Worm (Caenorhabditis elegans): ENCODE data around the gene C37C3.10.

The C37C3.10 gene

DNA sequence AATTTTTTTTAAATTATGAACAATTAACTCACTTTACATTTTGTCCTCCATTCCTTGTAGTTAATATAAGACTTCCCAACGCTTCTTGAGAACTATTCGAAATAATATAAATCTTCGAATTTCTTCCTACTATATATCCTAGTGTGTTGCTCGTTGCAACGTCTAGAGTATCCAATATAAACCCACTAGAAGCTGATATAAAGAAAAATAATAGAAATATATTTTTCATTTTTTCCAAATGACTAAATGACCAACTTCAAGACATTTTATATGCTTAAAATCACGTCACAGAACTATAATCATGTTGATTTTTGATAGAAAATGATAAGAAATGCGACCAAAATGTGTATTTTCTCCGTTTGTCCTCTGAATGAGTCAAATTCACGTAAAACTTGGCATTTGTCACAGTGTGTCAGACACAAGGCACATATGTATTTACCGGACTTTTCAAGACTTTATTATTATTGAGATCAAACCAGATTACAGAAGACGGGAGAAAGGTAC lies at the start of gene C37C3.10:
C37C3.10 (minus strand) TSS at position 51 of the 504 bp plus-strand sequence.
- TF ChIP-seq scrt-1 (GFP tag; IDR thresholded peaks at IDR 0.05), result no peak
- no peak for TF ChIP-seq tbx-37 (GFP tag; conservative IDR thresholded peaks at IDR 0.05)
- no peak for TF ChIP-seq ceh-36 (tag; optimal IDR thresholded peaks at IDR 0.05)
- no peak for TF ChIP-seq sea-1 (GFP tag; conservative IDR thresholded peaks at IDR 0.05)
- no peak for TF ChIP-seq tbx-11 (GFP tag; IDR thresholded peaks at IDR 0.05)
- TF ChIP-seq ceh-13 (GFP tag; optimal IDR thresholded peaks at IDR 0.05), result no peak
- no peak for TF ChIP-seq pes-1 (GFP tag; IDR thresholded peaks at IDR 0.05)
- TF ChIP-seq aly-1 (tag; optimal IDR thresholded peaks at IDR 0.05), result no peak
- TF ChIP-seq tra-4 (tag; optimal IDR thresholded peaks at IDR 0.05), result no peak
- no peak for TF ChIP-seq hmbx-1 (tag; optimal IDR thresholded peaks at IDR 0.05)
- no peak for TF ChIP-seq F13C5.2 (tag; optimal IDR thresholded peaks at IDR 0.05)
- no peak for TF ChIP-seq ets-7 (tag; optimal IDR thresholded peaks at IDR 0.05)
- TF ChIP-seq B0310.2 (tag; optimal IDR thresholded peaks at IDR 0.05), result no peak
- TF ChIP-seq ama-1 (optimal IDR thresholded peaks at IDR 0.05), result no peak
- TF ChIP-seq flt-1 (GFP tag; IDR thresholded peaks at IDR 0.05), result no peak
- TF ChIP-seq hmg-4 (GFP tag; optimal IDR thresholded peaks at IDR 0.05), result no peak
- TF ChIP-seq hnd-1 (tag; optimal IDR thresholded peaks at IDR 0.05), result no peak

DNA sequence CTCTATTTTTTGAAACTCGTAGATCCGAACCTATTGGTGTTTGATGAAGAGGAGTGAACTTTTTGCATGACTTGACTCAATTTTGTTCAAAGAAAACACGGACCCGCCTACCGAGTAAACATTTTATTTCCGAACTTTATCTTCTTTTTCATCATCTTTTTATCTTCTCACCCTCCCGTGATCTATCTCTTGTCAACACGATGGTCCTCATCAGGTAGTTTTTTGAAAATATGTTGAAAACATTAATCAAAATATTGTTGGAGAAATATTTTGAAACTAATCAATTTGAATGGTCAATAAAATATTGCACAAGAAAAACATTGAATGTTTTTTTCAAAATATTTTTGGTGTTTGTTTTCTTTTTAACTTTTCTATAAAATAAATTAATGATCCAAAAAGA lies 45.6 kb upstream of the C37C3.10 start:
- no peak for TF ChIP-seq ets-7 (tag; optimal IDR thresholded peaks at IDR 0.05)
- TF ChIP-seq F13C5.2 (tag; optimal IDR thresholded peaks at IDR 0.05), result no peak
- no peak for TF ChIP-seq flt-1 (GFP tag; IDR thresholded peaks at IDR 0.05)

ce11 chrV:7904389-7904788 lies 41.5 kb upstream of the C37C3.10 start:
- no peak for TF ChIP-seq F13C5.2 (tag; optimal IDR thresholded peaks at IDR 0.05)
- TF ChIP-seq aly-1 (tag; optimal IDR thresholded peaks at IDR 0.05), result no peak
- TF ChIP-seq hnd-1 (tag; optimal IDR thresholded peaks at IDR 0.05), result no peak
- no peak for TF ChIP-seq tbx-11 (GFP tag; IDR thresholded peaks at IDR 0.05)
- TF ChIP-seq tra-4 (tag; optimal IDR thresholded peaks at IDR 0.05), result no peak
- TF ChIP-seq ceh-36 (tag; optimal IDR thresholded peaks at IDR 0.05), result no peak
- TF ChIP-seq ets-7 (tag; optimal IDR thresholded peaks at IDR 0.05), result no peak
- TF ChIP-seq pes-1 (GFP tag; IDR thresholded peaks at IDR 0.05), result no peak
- TF ChIP-seq tbx-37 (GFP tag; conservative IDR thresholded peaks at IDR 0.05), result no peak
- no peak for TF ChIP-seq B0310.2 (tag; optimal IDR thresholded peaks at IDR 0.05)
- no peak for TF ChIP-seq sea-1 (GFP tag; conservative IDR thresholded peaks at IDR 0.05)
- TF ChIP-seq hmg-4 (GFP tag; optimal IDR thresholded peaks at IDR 0.05), result no peak
- no peak for TF ChIP-seq hmbx-1 (tag; optimal IDR thresholded peaks at IDR 0.05)

DNA sequence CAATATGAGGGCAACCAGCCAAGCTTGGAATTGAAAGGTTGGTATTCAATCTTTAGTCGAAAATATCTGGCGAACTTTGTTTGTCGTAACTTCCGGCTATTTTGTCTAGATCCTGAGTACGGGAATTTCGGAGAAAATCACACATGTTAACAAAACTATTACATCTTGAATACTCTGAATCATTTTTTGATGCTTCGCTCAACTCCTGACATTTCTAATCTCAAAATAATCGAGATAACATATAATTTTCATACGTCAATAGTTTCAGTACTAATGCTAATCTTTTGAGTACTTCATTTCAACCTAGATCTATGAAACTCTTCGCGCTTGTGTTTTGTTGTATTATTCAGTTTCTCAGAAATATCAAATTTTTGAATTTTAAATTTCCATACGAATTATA lies 38.4 kb upstream of the C37C3.10 start:
- TF ChIP-seq sea-1 (GFP tag; conservative IDR thresholded peaks at IDR 0.05), result no peak
- TF ChIP-seq B0310.2 (tag; optimal IDR thresholded peaks at IDR 0.05), result no peak

ce11 chrV:7899761-7900160 lies 36.9 kb upstream of the C37C3.10 start, which contains the start of gene F40A3.7:
TSS of gene F40A3.7 (minus strand) at chrV:7899861.
- TF ChIP-seq B0310.2 (tag; optimal IDR thresholded peaks at IDR 0.05), result no peak
- no peak for TF ChIP-seq ets-7 (tag; optimal IDR thresholded peaks at IDR 0.05)
- TF ChIP-seq hmbx-1 (tag; optimal IDR thresholded peaks at IDR 0.05), result no peak
- TF ChIP-seq flt-1 (GFP tag; IDR thresholded peaks at IDR 0.05), result no peak
- no peak for TF ChIP-seq hmg-4 (GFP tag; optimal IDR thresholded peaks at IDR 0.05)

DNA sequence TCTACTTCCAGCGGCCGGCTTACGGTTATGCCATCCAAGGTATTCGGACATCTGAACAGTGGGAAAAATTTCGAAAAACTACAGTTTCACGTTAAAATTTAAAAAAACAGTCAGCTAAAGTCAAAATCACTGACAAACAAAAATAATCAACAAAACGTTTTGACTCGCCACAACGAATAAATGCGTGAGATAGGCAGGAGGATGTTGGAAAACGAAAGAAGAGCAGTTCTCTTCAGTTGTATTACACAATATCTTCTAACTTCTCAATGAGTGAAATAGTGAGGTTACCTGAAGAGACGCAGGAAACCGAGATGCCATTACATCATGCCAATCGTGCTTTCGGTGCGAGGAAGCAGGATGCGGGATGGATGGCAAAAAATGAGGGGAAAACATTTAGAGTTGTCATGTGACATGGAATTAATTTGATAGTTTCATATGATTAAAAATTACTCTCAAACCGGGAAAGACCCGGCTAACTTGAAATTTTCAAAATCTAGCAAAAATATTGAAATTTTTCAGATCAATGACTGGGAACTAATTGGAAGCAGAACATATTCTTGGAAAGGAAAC lies 31.0 kb upstream of the C37C3.10 start, which contains the start of gene F40A3.6:
F40A3.6 (minus strand) TSS at position 51 of the 570 bp plus-strand sequence.
- TF ChIP-seq flt-1 (GFP tag; IDR thresholded peaks at IDR 0.05) (no peak), tbx-11 (GFP tag; IDR thresholded peaks at IDR 0.05) (no peak), aly-1 (tag; optimal IDR thresholded peaks at IDR 0.05) (no peak)

DNA sequence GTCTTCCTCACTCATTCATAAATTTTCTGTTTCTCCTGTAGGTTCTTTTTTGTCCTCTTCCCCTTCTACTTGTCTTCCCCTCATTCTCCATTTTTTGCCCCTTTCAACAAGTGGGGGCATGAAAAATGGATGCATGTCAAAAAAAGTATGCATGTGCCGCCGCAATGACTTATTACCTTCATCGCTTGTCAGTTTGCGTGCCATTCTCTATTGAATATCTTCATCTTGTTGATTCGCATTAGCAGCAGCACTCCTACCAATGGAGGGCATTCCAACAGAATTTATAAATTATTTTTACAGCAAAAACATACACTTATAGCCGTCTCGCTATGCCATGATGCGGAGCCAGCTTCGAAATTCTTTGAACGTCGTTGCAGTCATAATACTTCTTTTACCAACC lies 28.4 kb upstream of the C37C3.10 start, which contains the start of gene F40A3.1:
F40A3.1 (plus strand) TSS at position 301 of the 400 bp plus-strand sequence.
- TF ChIP-seq hmbx-1 (tag; optimal IDR thresholded peaks at IDR 0.05) (no peak), flt-1 (GFP tag; IDR thresholded peaks at IDR 0.05) (no peak), sea-1 (GFP tag; conservative IDR thresholded peaks at IDR 0.05) (no peak), ceh-13 (GFP tag; optimal IDR thresholded peaks at IDR 0.05) (no peak), ets-7 (tag; optimal IDR thresholded peaks at IDR 0.05) (no peak), hnd-1 (tag; optimal IDR thresholded peaks at IDR 0.05) (no peak), tra-4 (tag; optimal IDR thresholded peaks at IDR 0.05) (no peak), scrt-1 (GFP tag; IDR thresholded peaks at IDR 0.05) (no peak)

DNA sequence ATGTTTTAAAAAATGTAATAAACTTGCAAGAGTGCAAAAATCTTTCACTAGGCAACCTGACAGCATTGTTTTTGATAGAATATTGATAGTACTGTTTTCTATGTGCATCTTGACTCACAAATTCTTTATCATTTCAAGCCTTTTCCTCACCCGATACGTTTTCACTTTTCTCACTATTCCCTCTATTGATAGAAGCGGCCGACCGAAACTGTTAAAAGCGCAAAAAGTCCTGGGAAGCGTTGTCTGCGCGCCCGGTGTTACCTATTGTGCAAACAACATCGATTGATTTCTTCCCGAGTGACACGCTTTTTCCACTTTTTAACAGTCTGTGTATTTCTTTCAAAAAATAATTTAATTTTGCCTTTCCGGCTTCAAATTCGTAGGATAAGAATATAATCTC lies 25.2 kb upstream of the C37C3.10 start:
- no peak for TF ChIP-seq tbx-11 (GFP tag; IDR thresholded peaks at IDR 0.05)
- no peak for TF ChIP-seq hmbx-1 (tag; optimal IDR thresholded peaks at IDR 0.05)
- TF ChIP-seq tbx-37 (GFP tag; conservative IDR thresholded peaks at IDR 0.05), result no peak
- no peak for TF ChIP-seq ets-7 (tag; optimal IDR thresholded peaks at IDR 0.05)

DNA sequence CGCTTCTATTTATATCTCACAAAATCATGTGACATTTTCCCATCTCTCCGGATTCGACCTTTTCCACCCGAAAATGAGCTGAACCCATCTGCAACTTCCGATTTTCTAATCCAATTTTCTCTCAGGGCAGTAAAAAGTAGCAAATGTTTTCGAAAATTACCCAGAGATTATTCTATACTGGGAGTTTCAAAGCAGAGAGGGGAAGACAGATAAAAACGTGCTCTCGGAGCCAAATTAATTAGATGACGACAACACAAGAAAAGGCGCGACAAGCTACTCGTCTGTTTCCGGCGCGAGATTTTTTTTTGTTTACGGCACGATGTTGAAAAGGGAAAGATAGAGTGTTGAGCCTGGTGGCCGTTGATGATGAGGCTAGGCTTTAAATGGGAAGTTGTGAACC lies 21.6 kb upstream of the C37C3.10 start:
- TF ChIP-seq ama-1 (optimal IDR thresholded peaks at IDR 0.05), result no peak
- TF ChIP-seq ets-7 (tag; optimal IDR thresholded peaks at IDR 0.05), result no peak
